Fruit fly (Drosophila melanogaster) whole organism, wandering third instar larva: ENCODE results near the gene mkg-p.

Experiments
- CrebA ChIP-seq: fragments of 200-800 bp; sonication (Bioruptor generic); optimal IDR thresholded peaks from 2 replicates; lab custom pipeline; 2016; ENCODE audit warnings: missing biosample characterization, mild to moderate bottlenecking, missing genetic modification characterization, borderline replicate concordance
- Dif ChIP-seq: fragments of 200-275, 200-300 bp; sonication (Bioruptor generic); optimal IDR thresholded peaks from 2 replicates; lab custom pipeline; 2018; ENCODE audit warnings: missing biosample characterization, missing genetic modification characterization; ENCODE audit not compliant: partially characterized antibody
- Mio ChIP-seq: sonication (Bioruptor generic); optimal IDR thresholded peaks from 2 replicates; lab custom pipeline; 2016; ENCODE audit warnings: missing biosample characterization, missing genetic modification characterization
- Rel ChIP-seq, 2 experiments: fragments of 200-800 bp; sonication (Bioruptor generic) in 1 of 2; optimal IDR thresholded peaks; 2 replicates in 1 of 2; 3 replicates in 1 of 2; lab custom pipeline; 2016 to 2019; ENCODE audit warnings: mild to moderate bottlenecking in 2 of 2, missing biosample characterization in 2 of 2, missing genetic modification characterization in 2 of 2, moderate library complexity in 1 of 2
- Vsx2 ChIP-seq: fragments of 200-300, 225-300 bp; sonication (Bioruptor generic); optimal IDR thresholded peaks from 2 replicates; lab custom pipeline; 2018; ENCODE audit warnings: missing biosample characterization, missing genetic modification characterization; ENCODE audit not compliant: partially characterized antibody
- ey ChIP-seq: fragments of 200-800 bp; sonication (Bioruptor generic); optimal IDR thresholded peaks from 2 replicates; lab custom pipeline; 2016; ENCODE audit warnings: missing biosample characterization, missing genetic modification characterization
- foxo ChIP-seq, 2 experiments: fragments of 200-800 bp; sonication (Bioruptor generic); optimal IDR thresholded peaks; 2 replicates in 1 of 2; 3 replicates in 1 of 2; lab custom pipeline; 2016 to 2017; ENCODE audit warnings: missing biosample characterization in 2 of 2, missing genetic modification characterization in 2 of 2
- jim ChIP-seq: fragments of 175-275, 200-325 bp; sonication (Bioruptor generic); optimal IDR thresholded peaks from 2 replicates; lab custom pipeline; 2016; ENCODE audit warnings: missing biosample characterization, mild to moderate bottlenecking, missing genetic modification characterization
- lola ChIP-seq: fragments of >200 bp; optimal IDR thresholded peaks from 2 replicates; lab custom pipeline; 2017; ENCODE audit warnings: missing biosample characterization, missing genetic modification characterization
- psq ChIP-seq: fragments of 200-800 bp; sonication (Bioruptor generic); optimal IDR thresholded peaks from 3 replicates; lab custom pipeline; 2017; ENCODE audit warnings: missing biosample characterization, mild to moderate bottlenecking, missing genetic modification characterization, moderate library complexity
- sv ChIP-seq: fragments of 200-800 bp; sonication (Bioruptor generic); optimal IDR thresholded peaks from 3 replicates; lab custom pipeline; 2016; ENCODE audit warnings: missing biosample characterization, missing genetic modification characterization
- tai ChIP-seq: sonication (Bioruptor generic); optimal IDR thresholded peaks from 2 replicates; lab custom pipeline; 2016; ENCODE audit warnings: missing biosample characterization, missing genetic modification characterization
- usp ChIP-seq: fragments of >200 bp; optimal IDR thresholded peaks from 2 replicates; lab custom pipeline; 2017; ENCODE audit warnings: missing biosample characterization, missing genetic modification characterization

- TF ChIP-seq usp (GFP tag; lab: Kevin White, UChicago) (no peak), jim (no peak), foxo (GFP tag; optimal IDR thresholded peaks at IDR 0.05; lab: Kevin White, UChicago) (no peak), Vsx2 (GFP tag; lab: Kevin White, UChicago) (no peak), lola (no peak), ey (GFP tag; lab: Kevin White, UChicago) (no peak), Dif (GFP tag; lab: Kevin White, UChicago) (no peak), psq (GFP tag; lab: Kevin White, UChicago) (no peak), CrebA (GFP tag; lab: Kevin White, UChicago) (no peak), tai (GFP tag; lab: Kevin White, UChicago) (no peak), Mio (GFP tag; lab: Kevin White, UChicago) (no peak), Rel (GFP tag; optimal IDR thresholded peaks at IDR 0.05; lab: Kevin White, UChicago) (no peak), Rel (tag; optimal IDR thresholded peaks at IDR 0.05; lab: Kevin White, UChicago) (no peak), sv (no peak)
Observed at dm6 chr3L:8405123-8405522, at the start of gene mkg-p, which contains the start of the genes Tpt and CG13667.
